Worm (Caenorhabditis elegans) whole organism, mixed stage, embryonic: ENCODE measurements around the gene fcd-2.
A peak's percentile ranks its signal among the peaks of the same experiment; 100 is the strongest.

Experiments
- M03D4.4 ChIP-seq: sonication (generic microtip); optimal IDR thresholded peaks from 2 replicates; lab custom pipeline; 2017; ENCODE audit warnings: mild to moderate bottlenecking, missing genetic modification characterization, missing compliant biosample characterization
- bed-3 ChIP-seq: fragments of 200-800 bp; sonication (Bioruptor generic); optimal IDR thresholded peaks from 3 replicates; lab custom pipeline; 2018; ENCODE audit warnings: mild to moderate bottlenecking, missing genetic modification characterization, moderate library complexity, missing compliant biosample characterization
- blmp-1 ChIP-seq: fragments of 150-350 bp; optimal IDR thresholded peaks from 2 replicates; lab custom pipeline; 2014; ENCODE audit warnings: missing biosample characterization, missing genetic modification characterization
- ceh-39 ChIP-seq: fragments of 150-350 bp; optimal IDR thresholded peaks from 2 replicates; lab custom pipeline; 2014; ENCODE audit warnings: missing biosample characterization, missing genetic modification characterization
- ceh-43 ChIP-seq: fragments of 200-800 bp; sonication (Bioruptor generic); optimal IDR thresholded peaks from 2 replicates; lab custom pipeline; 2018; ENCODE audit warnings: mild to moderate bottlenecking, missing genetic modification characterization, moderate library complexity, missing compliant biosample characterization
- ceh-83 ChIP-seq: fragments of 200-800 bp; sonication (Bioruptor generic); optimal IDR thresholded peaks from 2 replicates; lab custom pipeline; 2018; ENCODE audit warnings: mild to moderate bottlenecking, missing genetic modification characterization, missing compliant biosample characterization
- ces-1 ChIP-seq: fragments of 150-350 bp; optimal IDR thresholded peaks from 2 replicates; lab custom pipeline; 2014; ENCODE audit warnings: missing biosample characterization, missing genetic modification reagents, missing genetic modification characterization
- cnd-1 ChIP-seq: fragments of 200-800 bp; sonication (Bioruptor generic); optimal IDR thresholded peaks from 2 replicates; lab custom pipeline; 2018; ENCODE audit warnings: mild to moderate bottlenecking, missing genetic modification characterization, missing compliant biosample characterization
- drap-1 ChIP-seq: fragments of 200-800 bp; sonication (Bioruptor generic); optimal IDR thresholded peaks from 3 replicates; lab custom pipeline; 2018; ENCODE audit warnings: mild to moderate bottlenecking, missing genetic modification characterization, missing compliant biosample characterization
- elt-1 ChIP-seq: sonication (generic microtip); optimal IDR thresholded peaks from 2 replicates; lab custom pipeline; 2017; ENCODE audit warnings: missing genetic modification characterization, mild to moderate bottlenecking, missing compliant biosample characterization, antibody characterized with exemption, moderate library complexity, borderline replicate concordance; ENCODE audit not compliant: insufficient read depth
- elt-3 ChIP-seq: fragments of 150-350 bp; optimal IDR thresholded peaks from 2 replicates; lab custom pipeline; 2014; ENCODE audit warnings: missing biosample characterization, missing genetic modification characterization
- flh-1 ChIP-seq: fragments of 200-800 bp; sonication (Bioruptor generic); optimal IDR thresholded peaks from 2 replicates; lab custom pipeline; 2018; ENCODE audit warnings: mild to moderate bottlenecking, missing genetic modification characterization, moderate library complexity, missing compliant biosample characterization
- ham-2 ChIP-seq: fragments of 200-800 bp; sonication (Bioruptor generic); optimal IDR thresholded peaks from 2 replicates; lab custom pipeline; 2018; ENCODE audit warnings: mild to moderate bottlenecking, missing genetic modification characterization, missing compliant biosample characterization
- hlh-1 ChIP-seq: fragments of 150-350 bp; optimal IDR thresholded peaks from 2 replicates; lab custom pipeline; 2014; ENCODE audit warnings: missing biosample characterization, missing genetic modification reagents, missing genetic modification characterization
- lin-13 ChIP-seq: fragments of 150-350 bp; optimal IDR thresholded peaks from 2 replicates; lab custom pipeline; 2014; ENCODE audit warnings: missing biosample characterization, missing genetic modification characterization
- lin-32 ChIP-seq: fragments of 200-800 bp; sonication (Bioruptor generic); optimal IDR thresholded peaks from 2 replicates; lab custom pipeline; 2018; ENCODE audit warnings: mild to moderate bottlenecking, missing genetic modification characterization, missing compliant biosample characterization
- lsy-2 ChIP-seq: fragments of 150-350 bp; optimal IDR thresholded peaks from 2 replicates; lab custom pipeline; 2014; ENCODE audit warnings: missing biosample characterization, missing genetic modification characterization
- mab-5 ChIP-seq: fragments of 150-350 bp; optimal IDR thresholded peaks from 2 replicates; lab custom pipeline; 2014; ENCODE audit warnings: missing biosample characterization, missing genetic modification characterization
- mep-1 ChIP-seq: fragments of 150-350 bp; optimal IDR thresholded peaks from 2 replicates; lab custom pipeline; 2017; ENCODE audit warnings: missing biosample characterization, missing genetic modification reagents, missing genetic modification characterization, inconsistent platforms
- mls-2 ChIP-seq: sonication (generic microtip); optimal IDR thresholded peaks from 2 replicates; lab custom pipeline; 2016; ENCODE audit warnings: mild to moderate bottlenecking, missing genetic modification characterization, moderate library complexity, missing compliant biosample characterization
- nhr-12 ChIP-seq: fragments of 150-350 bp; optimal IDR thresholded peaks from 2 replicates; lab custom pipeline; 2014; ENCODE audit warnings: missing biosample characterization, missing genetic modification characterization
- nhr-2 ChIP-seq: fragments of 150-350 bp; optimal IDR thresholded peaks from 2 replicates; lab custom pipeline; 2014; ENCODE audit warnings: missing biosample characterization, missing genetic modification characterization
- nhr-237 ChIP-seq: fragments of 150-350 bp; optimal IDR thresholded peaks from 2 replicates; lab custom pipeline; 2014; ENCODE audit warnings: missing biosample characterization, missing genetic modification characterization
- nhr-28 ChIP-seq: fragments of 150-350 bp; optimal IDR thresholded peaks from 2 replicates; lab custom pipeline; 2014; ENCODE audit warnings: missing biosample characterization, missing genetic modification characterization
- nhr-76 ChIP-seq: sonication (generic microtip); optimal IDR thresholded peaks from 2 replicates; lab custom pipeline; 2017; ENCODE audit warnings: missing biosample characterization, missing genetic modification characterization
- pha-4 ChIP-seq: fragments of 150-350 bp; optimal IDR thresholded peaks from 2 replicates; lab custom pipeline; 2018; ENCODE audit warnings: missing biosample characterization, missing genetic modification reagents, missing genetic modification characterization
- sem-2 ChIP-seq: fragments of 200-800 bp; sonication (Bioruptor generic); optimal IDR thresholded peaks from 2 replicates; lab custom pipeline; 2018; ENCODE audit warnings: mild to moderate bottlenecking, missing genetic modification characterization, missing compliant biosample characterization
- snpc-4 ChIP-seq: fragments of 150-350 bp; optimal IDR thresholded peaks from 2 replicates; lab custom pipeline; 2014; ENCODE audit warnings: missing biosample characterization, missing genetic modification characterization
- sptf-1 ChIP-seq: sonication (generic microtip); optimal IDR thresholded peaks from 2 replicates; lab custom pipeline; 2017; ENCODE audit warnings: mild to moderate bottlenecking, missing genetic modification characterization, moderate library complexity, missing compliant biosample characterization
- tbx-8 ChIP-seq: fragments of 200-800 bp; sonication (Bioruptor generic); optimal IDR thresholded peaks from 2 replicates; lab custom pipeline; 2018; ENCODE audit warnings: mild to moderate bottlenecking, missing genetic modification characterization, moderate library complexity, missing compliant biosample characterization
- unc-120 ChIP-seq: sonication (generic microtip); optimal IDR thresholded peaks from 2 replicates; lab custom pipeline; 2017; ENCODE audit warnings: missing genetic modification characterization, missing compliant biosample characterization; ENCODE audit not compliant: poor library complexity, severe bottlenecking
- unc-39 ChIP-seq: fragments of 150-350 bp; optimal IDR thresholded peaks from 2 replicates; lab custom pipeline; 2014; ENCODE audit warnings: missing biosample characterization, missing genetic modification characterization
- unc-62 ChIP-seq: fragments of 150-350 bp; optimal IDR thresholded peaks from 2 replicates; lab custom pipeline; 2014; ENCODE audit warnings: missing biosample characterization, missing genetic modification reagents, missing genetic modification characterization
- zip-8 ChIP-seq: fragments of 150-350 bp; optimal IDR thresholded peaks from 2 replicates; lab custom pipeline; 2014; ENCODE audit warnings: missing biosample characterization, missing genetic modification characterization
- ztf-11 ChIP-seq: fragments of 150-350 bp; optimal IDR thresholded peaks from 2 replicates; lab custom pipeline; 2014; ENCODE audit warnings: missing biosample characterization, missing genetic modification characterization

The fcd-2 gene

DNA sequence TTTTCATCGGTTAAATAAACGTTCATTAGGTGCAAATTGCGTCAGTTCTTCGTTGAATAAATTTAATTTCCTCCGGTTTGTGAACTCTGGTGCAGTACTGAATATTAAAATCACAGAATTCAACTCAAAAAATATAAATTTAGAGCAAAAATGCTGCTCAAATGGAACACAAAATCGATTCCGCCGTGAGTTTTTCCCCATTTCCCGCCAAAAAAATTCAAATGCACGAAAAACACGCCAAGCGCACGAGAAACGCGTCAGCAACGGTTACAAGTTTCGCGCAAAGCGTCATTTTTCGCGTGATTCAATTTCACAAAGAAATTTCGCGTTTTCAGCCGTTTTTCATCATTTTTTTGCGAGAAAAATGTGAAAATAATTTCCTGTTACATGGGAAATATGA lies 14.0 kb downstream of the fcd-2 start, which contains the start of gene hrpu-1:
hrpu-1 (plus strand) TSS at position 140 of the 400 bp plus-strand sequence.
- TF ChIP-seq ham-2 (GFP tag; lab: Kevin White, UChicago), result no peak
- TF ChIP-seq nhr-12, result no peak
- TF ChIP-seq lin-32 (GFP tag; lab: Kevin White, UChicago), result no peak
- peak; percentile 31 for TF ChIP-seq M03D4.4 (tag; lab: Kevin White, UChicago)
- no peak for TF ChIP-seq flh-1
- peak; percentile 63 for TF ChIP-seq nhr-237 (tag; lab: Kevin White, UChicago)
- TF ChIP-seq cnd-1, result no peak
- TF ChIP-seq snpc-4, result no peak
- no peak for TF ChIP-seq ceh-43 (GFP tag; lab: Kevin White, UChicago)
- peak; percentile 62 for TF ChIP-seq mep-1
- peak; percentile 69 for TF ChIP-seq lsy-2 (tag; lab: Kevin White, UChicago)
- TF ChIP-seq pha-4 (tag; lab: Kevin White, UChicago), result peak; percentile 77
- TF ChIP-seq nhr-76 (tag; lab: Kevin White, UChicago), result no peak
- TF ChIP-seq ceh-39 (tag; lab: Kevin White, UChicago), result peak; percentile 87
- TF ChIP-seq ceh-83 (GFP tag; lab: Kevin White, UChicago), result no peak
- TF ChIP-seq unc-62 (GFP tag; lab: Kevin White, UChicago), result no peak
- no peak for TF ChIP-seq zip-8 (tag; lab: Kevin White, UChicago)
- TF ChIP-seq unc-120 (tag; lab: Kevin White, UChicago), result no peak
- no peak for TF ChIP-seq bed-3 (GFP tag; lab: Kevin White, UChicago)
- no peak for TF ChIP-seq elt-1 (tag; lab: Kevin White, UChicago)
- TF ChIP-seq drap-1 (GFP tag; lab: Kevin White, UChicago), result no peak
- no peak for TF ChIP-seq tbx-8
- no peak for TF ChIP-seq sem-2 (GFP tag; lab: Kevin White, UChicago)
- TF ChIP-seq unc-39 (tag; lab: Kevin White, UChicago), result no peak
- TF ChIP-seq mab-5 (tag; lab: Kevin White, UChicago), result peak; percentile 41
- no peak for TF ChIP-seq hlh-1
- no peak for TF ChIP-seq nhr-28 (tag; lab: Kevin White, UChicago)
- TF ChIP-seq mls-2, result no peak
- peak; percentile 88 for TF ChIP-seq lin-13 (tag; lab: Kevin White, UChicago)
- no peak for TF ChIP-seq elt-3 (tag; lab: Kevin White, UChicago)
- TF ChIP-seq nhr-2, result no peak
- TF ChIP-seq sptf-1 (tag; lab: Kevin White, UChicago), result peak; percentile 22
- TF ChIP-seq ces-1, result peak; percentile 86
- no peak for TF ChIP-seq blmp-1
- no peak for TF ChIP-seq ztf-11 (tag; lab: Kevin White, UChicago)

- no peak for TF ChIP-seq pha-4 (tag; lab: Kevin White, UChicago)
- no peak for TF ChIP-seq ham-2 (GFP tag; lab: Kevin White, UChicago)
- no peak for TF ChIP-seq snpc-4
- no peak for TF ChIP-seq blmp-1
- no peak for TF ChIP-seq cnd-1
- TF ChIP-seq elt-1 (tag; lab: Kevin White, UChicago), result no peak
- TF ChIP-seq mls-2, result no peak
- no peak for TF ChIP-seq hlh-1
- no peak for TF ChIP-seq nhr-12
- TF ChIP-seq sem-2 (GFP tag; lab: Kevin White, UChicago), result no peak
- TF ChIP-seq zip-8 (tag; lab: Kevin White, UChicago), result no peak
- no peak for TF ChIP-seq flh-1
- TF ChIP-seq ceh-83 (GFP tag; lab: Kevin White, UChicago), result no peak
- TF ChIP-seq M03D4.4 (tag; lab: Kevin White, UChicago), result no peak
- no peak for TF ChIP-seq tbx-8
- no peak for TF ChIP-seq bed-3 (GFP tag; lab: Kevin White, UChicago)
Observed at ce11 chrIV:15041124-15041523, 15.6 kb downstream of the fcd-2 start.

- TF ChIP-seq nhr-237 (tag; lab: Kevin White, UChicago) (no peak), lin-13 (tag; lab: Kevin White, UChicago) (no peak), flh-1 (no peak), elt-3 (tag; lab: Kevin White, UChicago) (no peak), cnd-1 (no peak), ham-2 (GFP tag; lab: Kevin White, UChicago) (no peak), drap-1 (GFP tag; lab: Kevin White, UChicago) (no peak), nhr-12 (no peak), unc-62 (GFP tag; lab: Kevin White, UChicago) (no peak), hlh-1 (no peak), ceh-39 (tag; lab: Kevin White, UChicago) (no peak)
- TF ChIP-seq, all 35 proteins: peak for 0
Observed at ce11 chrIV:15042159-15042936, 16.8 kb downstream of the fcd-2 start.
